Fruit fly (Drosophila melanogaster): ENCODE measurements around the gene Tim8.
A peak's percentile ranks its signal among the peaks of the same experiment; 100 is the strongest.

The Tim8 gene

dm6 chrX:11342771-11343170 lies 25.5 kb upstream of the Tim8 start:
- TF ChIP-seq CG9948 (tag; optimal IDR thresholded peaks at IDR 0.05) = no peak
- no peak for TF ChIP-seq CG4496 (GFP tag; IDR thresholded peaks at IDR 0.05)
- TF ChIP-seq CG17806 (tag; optimal IDR thresholded peaks at IDR 0.05) = no peak
- no peak for TF ChIP-seq Pif1B (GFP tag; optimal IDR thresholded peaks at IDR 0.05)
- no peak for TF ChIP-seq D1 (tag; optimal IDR thresholded peaks at IDR 0.05)
- no peak for TF ChIP-seq Snoo (tag; optimal IDR thresholded peaks at IDR 0.05)
- TF ChIP-seq CG15710 (tag; optimal IDR thresholded peaks at IDR 0.05) = no peak
- TF ChIP-seq fd96Ca (GFP tag; IDR thresholded peaks at IDR 0.05) = no peak
- no peak for TF ChIP-seq gl (tag; optimal IDR thresholded peaks at IDR 0.05)
- no peak for TF ChIP-seq CG8301 (tag; optimal IDR thresholded peaks at IDR 0.05)
- TF ChIP-seq CG12605 (GFP tag; IDR thresholded peaks at IDR 0.05) = no peak

DNA sequence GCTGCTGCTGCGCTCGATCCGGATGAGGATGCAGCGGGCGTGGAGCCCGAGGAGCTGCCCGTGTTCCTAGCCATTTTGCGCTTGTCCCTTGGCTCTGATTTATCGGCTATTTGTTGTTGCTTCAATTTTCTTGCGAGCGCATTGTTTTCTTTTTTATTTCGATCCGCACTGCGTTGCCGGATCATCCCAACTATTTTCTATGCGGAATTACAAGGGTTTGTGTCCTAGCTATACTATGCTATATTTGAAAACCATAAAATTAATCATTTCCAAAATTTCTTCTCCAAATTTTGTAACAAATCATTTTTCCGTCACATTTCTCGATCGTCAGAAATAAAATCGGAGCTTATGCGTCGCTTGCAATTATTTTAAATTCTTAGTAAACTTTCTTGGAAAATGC lies 20.4 kb upstream of the Tim8 start, which contains the start of the genes GCS1 and CG11756:
Gene GCS1, minus strand, starts transcription at position 193 of the 400 bp plus-strand sequence.
Gene CG11756, plus strand, starts transcription at position 312 of the 400 bp plus-strand sequence.
- TF ChIP-seq CG10348 (GFP tag; IDR thresholded peaks at IDR 0.05) = no peak
- no peak for TF ChIP-seq CG13204 (GFP tag; optimal IDR thresholded peaks at IDR 0.05)
- peak; percentile 1 for TF ChIP-seq CG15710 (tag; optimal IDR thresholded peaks at IDR 0.05)
- TF ChIP-seq CG12605 (GFP tag; IDR thresholded peaks at IDR 0.05) = no peak
- TF ChIP-seq CG9948 (tag; optimal IDR thresholded peaks at IDR 0.05) = no peak

DNA sequence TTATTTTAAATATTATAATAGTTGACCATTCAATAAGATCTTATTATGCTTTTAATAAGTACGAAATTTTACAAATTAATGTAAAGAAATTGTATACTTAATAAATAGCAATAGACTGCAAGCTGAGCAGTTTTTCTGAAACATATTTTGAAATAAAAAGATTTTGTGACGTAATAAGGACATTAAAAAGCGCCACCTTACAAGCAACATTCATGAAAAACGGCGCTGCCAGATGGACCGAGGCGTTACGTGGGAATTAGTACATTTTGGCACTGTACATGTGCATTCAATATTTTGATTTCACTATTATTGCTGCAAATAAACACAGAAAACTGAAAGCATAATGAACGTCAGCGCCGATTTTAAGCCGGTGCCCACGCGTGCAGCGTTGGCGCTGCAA lies 19.4 kb upstream of the Tim8 start, which contains the start of gene CG1738:
Gene CG1738, plus strand, starts transcription at position 221 of the 400 bp plus-strand sequence.
- TF ChIP-seq gl (tag; optimal IDR thresholded peaks at IDR 0.05) (no peak), CG8301 (tag; optimal IDR thresholded peaks at IDR 0.05) (no peak), CG9948 (tag; optimal IDR thresholded peaks at IDR 0.05) (no peak), CG12605 (GFP tag; IDR thresholded peaks at IDR 0.05) (no peak), CG17806 (tag; optimal IDR thresholded peaks at IDR 0.05) (no peak), rn (GFP tag; IDR thresholded peaks at IDR 0.05) (no peak), CG4496 (GFP tag; IDR thresholded peaks at IDR 0.05) (no peak), Pif1B (GFP tag; optimal IDR thresholded peaks at IDR 0.05) (no peak), EcR (GFP tag; optimal IDR thresholded peaks at IDR 0.05) (no peak), CG13204 (GFP tag; optimal IDR thresholded peaks at IDR 0.05) (no peak), CG15710 (tag; optimal IDR thresholded peaks at IDR 0.05) (no peak), CG10348 (GFP tag; IDR thresholded peaks at IDR 0.05) (no peak), CG32121 (GFP tag; IDR thresholded peaks at IDR 0.05) (no peak), fd96Ca (GFP tag; IDR thresholded peaks at IDR 0.05) (no peak), CG8159 (tag; optimal IDR thresholded peaks at IDR 0.05) (no peak), D1 (tag; optimal IDR thresholded peaks at IDR 0.05) (no peak), Pif1A (GFP tag; optimal IDR thresholded peaks at IDR 0.05) (no peak), Ets98B (GFP tag; IDR thresholded peaks at IDR 0.05) (no peak), CG34367 (tag; optimal IDR thresholded peaks at IDR 0.05) (no peak)

DNA sequence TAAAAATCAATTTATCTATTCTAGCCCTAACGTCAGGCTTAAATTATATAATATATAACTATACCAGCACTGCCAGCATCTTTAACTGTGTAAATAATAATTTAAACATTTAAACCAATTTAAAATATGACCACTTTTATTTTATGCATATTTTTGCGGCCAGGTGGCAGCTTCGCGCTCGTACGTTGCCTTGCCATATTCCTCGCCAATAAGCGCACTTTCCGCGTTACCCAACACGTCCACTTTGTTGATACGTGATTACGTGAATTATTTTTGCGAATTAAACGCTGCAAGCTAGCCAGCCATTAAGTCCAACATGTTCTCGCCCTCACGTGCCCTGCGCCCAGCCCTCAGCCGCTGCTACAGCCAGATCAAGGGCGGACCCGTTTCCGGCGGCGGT lies 18.5 kb upstream of the Tim8 start, which contains the start of gene NdufV3:
Gene NdufV3, plus strand, starts transcription at position 219 of the 400 bp plus-strand sequence.
- TF ChIP-seq CG9948 (tag; optimal IDR thresholded peaks at IDR 0.05) (no peak), CG32121 (GFP tag; IDR thresholded peaks at IDR 0.05) (no peak), Snoo (tag; optimal IDR thresholded peaks at IDR 0.05) (no peak), CG34367 (tag; optimal IDR thresholded peaks at IDR 0.05) (no peak), EcR (GFP tag; optimal IDR thresholded peaks at IDR 0.05) (no peak), D1 (tag; optimal IDR thresholded peaks at IDR 0.05) (no peak), CG10348 (GFP tag; IDR thresholded peaks at IDR 0.05) (no peak)

- no peak for TF ChIP-seq CG17806 (tag; optimal IDR thresholded peaks at IDR 0.05)
- no peak for TF ChIP-seq CG15710 (tag; optimal IDR thresholded peaks at IDR 0.05)
- no peak for TF ChIP-seq CG12605 (GFP tag; IDR thresholded peaks at IDR 0.05)
- TF ChIP-seq CG10348 (GFP tag; IDR thresholded peaks at IDR 0.05) = no peak
- no peak for TF ChIP-seq CG34367 (tag; optimal IDR thresholded peaks at IDR 0.05)
- TF ChIP-seq Ets98B (GFP tag; IDR thresholded peaks at IDR 0.05) = peak; percentile 47
- TF ChIP-seq CG4496 (GFP tag; IDR thresholded peaks at IDR 0.05) = peak; percentile 11; the same call in 1 of the 3 replicates
- TF ChIP-seq gl (tag; optimal IDR thresholded peaks at IDR 0.05) = no peak
- TF ChIP-seq CG8159 (tag; optimal IDR thresholded peaks at IDR 0.05) = no peak
- no peak for TF ChIP-seq Snoo (tag; optimal IDR thresholded peaks at IDR 0.05)
- TF ChIP-seq EcR (GFP tag; optimal IDR thresholded peaks at IDR 0.05) = no peak
Measured at dm6 chrX:11350505-11351327, 17.5 kb upstream of the Tim8 start, which contains the start of gene CG1737. TSS of gene CG1737 (plus strand) at chrX:11350608.

DNA sequence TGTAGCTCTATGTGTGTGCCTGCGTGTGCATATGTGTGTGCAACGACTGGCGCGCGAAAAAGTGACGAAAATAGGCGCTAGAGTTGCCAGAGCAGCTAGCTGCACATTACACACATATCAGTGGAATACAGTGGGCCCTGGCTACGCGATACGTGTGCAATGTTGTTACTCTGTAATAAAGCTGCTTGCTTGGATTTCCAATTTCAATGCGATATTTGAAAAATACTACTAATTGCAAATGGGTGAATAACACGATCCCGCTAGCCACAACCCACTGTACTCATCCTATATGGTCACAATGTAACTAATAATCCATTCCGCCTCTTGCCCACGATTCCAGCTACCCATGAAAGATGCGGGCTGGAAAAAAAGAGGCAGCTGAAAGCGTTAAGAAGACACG lies 16.9 kb upstream of the Tim8 start:
- TF ChIP-seq CG32121 (GFP tag; IDR thresholded peaks at IDR 0.05) (peak; percentile 98), Pif1A (GFP tag; optimal IDR thresholded peaks at IDR 0.05) (peak; percentile 95), CG8301 (tag; optimal IDR thresholded peaks at IDR 0.05) (peak; percentile 95), CG9948 (tag; optimal IDR thresholded peaks at IDR 0.05) (peak; percentile 88), D1 (tag; optimal IDR thresholded peaks at IDR 0.05) (no peak), CG14655 (GFP tag; optimal IDR thresholded peaks at IDR 0.05) (peak; percentile 95), CG4496 (GFP tag; IDR thresholded peaks at IDR 0.05) (peak; percentile 99), CG17806 (tag; optimal IDR thresholded peaks at IDR 0.05) (peak; percentile 90), gl (tag; optimal IDR thresholded peaks at IDR 0.05) (peak; percentile 90), Snoo (tag; optimal IDR thresholded peaks at IDR 0.05) (peak; percentile 90), CG34367 (tag; optimal IDR thresholded peaks at IDR 0.05) (peak; percentile 92), CG13204 (GFP tag; optimal IDR thresholded peaks at IDR 0.05) (peak; percentile 88), CG15710 (tag; optimal IDR thresholded peaks at IDR 0.05) (peak; percentile 91), CG8159 (tag; optimal IDR thresholded peaks at IDR 0.05) (peak; percentile 89), fd96Ca (GFP tag; IDR thresholded peaks at IDR 0.05) (peak; percentile 99), EcR (GFP tag; optimal IDR thresholded peaks at IDR 0.05) (no peak), Ets98B (GFP tag; IDR thresholded peaks at IDR 0.05) (peak; percentile 98), Pif1B (GFP tag; optimal IDR thresholded peaks at IDR 0.05) (peak; percentile 88), CG12605 (GFP tag; IDR thresholded peaks at IDR 0.05) (peak; percentile 97), rn (GFP tag; IDR thresholded peaks at IDR 0.05) (peak; percentile 94), CG10348 (GFP tag; IDR thresholded peaks at IDR 0.05) (peak; percentile 91)
